Fruit fly (Drosophila melanogaster): ENCODE measurements around the gene CG14377.

CG14377 gene

dm6 chr3R:13366561-13367518 lies 30.8 kb upstream of the CG14377 start, which contains the start of gene Elp6 (continued):
- no peak for TF ChIP-seq HLHmδ (GFP tag; optimal IDR thresholded peaks at IDR 0.05)
- peak; percentile 44 to 60 for TF ChIP-seq Pdp1 (GFP tag; optimal IDR thresholded peaks at IDR 0.05)
- TF ChIP-seq tna (GFP tag; IDR thresholded peaks at IDR 0.05; ENCODE audit: partially characterized antibody) = no peak
- peak; percentile 38 for TF ChIP-seq CG10654 (GFP tag; optimal IDR thresholded peaks at IDR 0.05)
- TF ChIP-seq CG2202 (tag; optimal IDR thresholded peaks at IDR 0.05) = no peak
- peak; percentile 33 for TF ChIP-seq CG13123 (GFP tag; optimal IDR thresholded peaks at IDR 0.05)
- peak; percentile 46 for TF ChIP-seq Ssrp (tag; optimal IDR thresholded peaks at IDR 0.05)
- no peak for TF ChIP-seq CG31365 (tag; optimal IDR thresholded peaks at IDR 0.05)
- TF ChIP-seq CG12104 (GFP tag; optimal IDR thresholded peaks at IDR 0.05) = peak; percentile 72
- TF ChIP-seq lmd (GFP tag; IDR thresholded peaks at IDR 0.05) = peak; percentile 62
- no peak for TF ChIP-seq Lim3 (GFP tag; IDR thresholded peaks at IDR 0.05)
- TF ChIP-seq HLH3B (GFP tag; IDR thresholded peaks at IDR 0.05) = peak; percentile 66
- TF ChIP-seq dan (GFP tag; IDR thresholded peaks at IDR 0.05) = no peak
- peak; percentile 64 for TF ChIP-seq ase (GFP tag; IDR thresholded peaks at IDR 0.05)
- TF ChIP-seq YL-1 (GFP tag; optimal IDR thresholded peaks at IDR 0.05) = no peak
- TF ChIP-seq CHES-1-like (GFP tag; optimal IDR thresholded peaks at IDR 0.05) = no peak
- peak; percentile 24 for TF ChIP-seq CG4328 (GFP tag; optimal IDR thresholded peaks at IDR 0.05)
- TF ChIP-seq CG8290 (GFP tag; optimal IDR thresholded peaks at IDR 0.05) = no peak
- peak in 1 of 2 experiments; percentile 62 for TF ChIP-seq CG8290 (tag; optimal IDR thresholded peaks at IDR 0.05)
- TF ChIP-seq CG8359 (GFP tag; optimal IDR thresholded peaks at IDR 0.05; ENCODE audit: borderline replicate concordance) = no peak
- TF ChIP-seq da (GFP tag; optimal IDR thresholded peaks at IDR 0.05) = no peak
- no peak for TF ChIP-seq wor (GFP tag; IDR thresholded peaks at IDR 0.05)
- no peak for TF ChIP-seq CG8478 (optimal IDR thresholded peaks at IDR 0.05)
- TF ChIP-seq CG7372 (GFP tag; IDR thresholded peaks at IDR 0.05) = peak; percentile 52; the same call in 1 of the 2 replicates
- TF ChIP-seq CG11723 (GFP tag; optimal IDR thresholded peaks at IDR 0.05) = no peak
- no peak for TF ChIP-seq mld (GFP tag; IDR thresholded peaks at IDR 0.05; ENCODE audit: partially characterized antibody)
- TF ChIP-seq CG9817 (tag; optimal IDR thresholded peaks at IDR 0.05) = peak; percentile 59
- TF ChIP-seq zf30C (GFP tag; optimal IDR thresholded peaks at IDR 0.05) = no peak
- peak; percentile 41 for TF ChIP-seq BtbVII (GFP tag; optimal IDR thresholded peaks at IDR 0.05)
- no peak for TF ChIP-seq lov (optimal IDR thresholded peaks at IDR 0.05)
- TF ChIP-seq lov (GFP tag; IDR thresholded peaks at IDR 0.05) = no peak
- TF ChIP-seq CG2120 (GFP tag; optimal IDR thresholded peaks at IDR 0.05) = peak; percentile 86
- 0 out of 2 replicates have a peak, but pooled peaks have one; percentile 43 for TF ChIP-seq danr (GFP tag; IDR thresholded peaks at IDR 0.05)
- peak; percentile 50 to 89 for TF ChIP-seq crp (GFP tag; optimal IDR thresholded peaks at IDR 0.05)
- no peak for TF ChIP-seq D (optimal IDR thresholded peaks at IDR 0.05)
- TF ChIP-seq D (GFP tag; optimal IDR thresholded peaks at IDR 0.05) = no peak
- TF ChIP-seq org-1 (GFP tag; optimal IDR thresholded peaks at IDR 0.05) = peak; percentile 61
- peak; percentile 49 for TF ChIP-seq gcm2 (GFP tag; optimal IDR thresholded peaks at IDR 0.05)
- no peak for TF ChIP-seq CTCF (GFP tag; optimal IDR thresholded peaks at IDR 0.05)
- peak; percentile 66 for TF ChIP-seq CG10366 (GFP tag; IDR thresholded peaks at IDR 0.05)
- peak; percentile 60 for TF ChIP-seq CG14014 (GFP tag; IDR thresholded peaks at IDR 0.05)
- TF ChIP-seq CG6689 (GFP tag; IDR thresholded peaks at IDR 0.05) = no peak
- TF ChIP-seq CG9437 (GFP tag; optimal IDR thresholded peaks at IDR 0.05) = peak; percentile 75
- no peak for TF ChIP-seq D19A (tag; optimal IDR thresholded peaks at IDR 0.05)
- peak; percentile 21 for TF ChIP-seq Ets97D (GFP tag; optimal IDR thresholded peaks at IDR 0.05)
- TF ChIP-seq CG10959 (GFP tag; IDR thresholded peaks at IDR 0.05) = no peak
- peak; percentile 59 for TF ChIP-seq cwo (GFP tag; optimal IDR thresholded peaks at IDR 0.05)
- TF ChIP-seq CG11504 (tag; optimal IDR thresholded peaks at IDR 0.05) = peak; percentile 82
- peak; percentile 37; the same call in 1 of the 3 replicates for TF ChIP-seq CG11695 (GFP tag; IDR thresholded peaks at IDR 0.05)
- TF ChIP-seq ab (GFP tag; optimal IDR thresholded peaks at IDR 0.05) = no peak
